Worm (Caenorhabditis elegans): ENCODE measurements around the gene mrps-9.

DNA sequence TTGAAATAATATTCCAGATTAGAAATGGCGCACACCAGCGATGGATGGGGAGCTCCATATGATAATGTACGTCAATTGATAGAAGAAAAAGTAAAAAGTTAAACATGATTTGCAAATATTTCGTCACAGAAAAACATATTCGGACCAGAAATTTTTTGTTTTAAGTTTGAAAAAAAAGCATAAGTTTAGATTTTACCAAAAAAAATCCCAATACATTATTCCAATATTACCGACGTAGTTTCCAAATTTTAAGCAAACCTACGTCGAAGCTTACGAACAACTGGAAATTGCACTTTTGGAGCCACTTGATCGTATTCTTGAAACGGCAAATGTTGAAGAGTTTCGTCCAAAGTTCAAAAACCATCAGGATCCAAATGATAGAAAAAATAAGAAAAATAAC, 33.2 kb upstream of the mrps-9 start, which contains the start of gene henn-1:
- no peak for TF ChIP-seq lsy-2 (tag; optimal IDR thresholded peaks at IDR 0.05)
- TF ChIP-seq sem-2 (GFP tag; optimal IDR thresholded peaks at IDR 0.05) = no peak
- no peak for TF ChIP-seq unc-120 (tag; optimal IDR thresholded peaks at IDR 0.05; ENCODE audit: poor library complexity, severe bottlenecking)
- TF ChIP-seq mab-5 (tag; optimal IDR thresholded peaks at IDR 0.05) = no peak
- no peak for TF ChIP-seq nhr-12 (tag; optimal IDR thresholded peaks at IDR 0.05)
- TF ChIP-seq lin-13 (tag; optimal IDR thresholded peaks at IDR 0.05) = no peak
- TF ChIP-seq tbx-8 (GFP tag; optimal IDR thresholded peaks at IDR 0.05) = no peak
- TF ChIP-seq pha-4 (tag; optimal IDR thresholded peaks at IDR 0.05) = no peak
- no peak for TF ChIP-seq ztf-11 (tag; optimal IDR thresholded peaks at IDR 0.05)
- no peak for TF ChIP-seq blmp-1 (tag; optimal IDR thresholded peaks at IDR 0.05)
- no peak for TF ChIP-seq snpc-4 (tag; optimal IDR thresholded peaks at IDR 0.05)
- TF ChIP-seq mep-1 (tag; optimal IDR thresholded peaks at IDR 0.05) = no peak
- no peak for TF ChIP-seq lin-32 (GFP tag; optimal IDR thresholded peaks at IDR 0.05)

All from whole organism, mixed stage, embryonic.